Fruit fly (Drosophila melanogaster): ENCODE results near the gene ND-18.
A peak's percentile ranks its signal among the peaks of the same experiment; 100 is the strongest.

Gene ND-18

dm6 chrX:19491984-19492584 lies at the start of gene ND-18, which contains the start of gene pcm:
Gene ND-18 (plus strand): TSS chrX:19492421.
Gene pcm (minus strand): TSS chrX:19492011.
- no peak for TF ChIP-seq Abd-B (GFP tag; optimal IDR thresholded peaks at IDR 0.05)
- peak; percentile 6 for TF ChIP-seq psq (GFP tag; optimal IDR thresholded peaks at IDR 0.05)
- no peak for TF ChIP-seq Dfd (GFP tag; optimal IDR thresholded peaks at IDR 0.05)
- TF ChIP-seq usp (GFP tag; optimal IDR thresholded peaks at IDR 0.05): no peak
- peak; percentile 23 for TF ChIP-seq Myc (optimal IDR thresholded peaks at IDR 0.05)

- TF ChIP-seq dl (GFP tag; optimal IDR thresholded peaks at IDR 0.05; ENCODE audit: insufficient read depth in 1 of 2, partially characterized antibody in 2 of 2) (no peak), dmrt93B (GFP tag; optimal IDR thresholded peaks at IDR 0.05) (no peak), Mio (GFP tag; optimal IDR thresholded peaks at IDR 0.05) (no peak), tai (GFP tag; optimal IDR thresholded peaks at IDR 0.05) (no peak), Dfd (GFP tag; optimal IDR thresholded peaks at IDR 0.05) (no peak), Vsx2 (GFP tag; optimal IDR thresholded peaks at IDR 0.05; ENCODE audit: partially characterized antibody) (no peak), Hnf4 (GFP tag; optimal IDR thresholded peaks at IDR 0.05) (no peak), sage (GFP tag; optimal IDR thresholded peaks at IDR 0.05) (no peak), CG32264 (GFP tag; optimal IDR thresholded peaks at IDR 0.05) (no peak), GATAd (GFP tag; optimal IDR thresholded peaks at IDR 0.05) (no peak), foxo (GFP tag; optimal IDR thresholded peaks at IDR 0.05) (no peak), sv (GFP tag; optimal IDR thresholded peaks at IDR 0.05) (no peak), jim (GFP tag; optimal IDR thresholded peaks at IDR 0.05) (no peak), fru (GFP tag; optimal IDR thresholded peaks at IDR 0.05) (no peak), Rel (GFP tag; optimal IDR thresholded peaks at IDR 0.05) (no peak), Rel (tag; optimal IDR thresholded peaks at IDR 0.05) (no peak), Hr83 (GFP tag; optimal IDR thresholded peaks at IDR 0.05; ENCODE audit: poor library complexity, severe bottlenecking) (no peak), Myc (optimal IDR thresholded peaks at IDR 0.05) (no peak), woc (GFP tag; optimal IDR thresholded peaks at IDR 0.05) (no peak), pan (optimal IDR thresholded peaks at IDR 0.05) (no peak), N (GFP tag; optimal IDR thresholded peaks at IDR 0.05) (no peak)
These were observed 43.9 kb upstream of the ND-18 start for dm6 chrX:19448297-19448696.

- no peak for TF ChIP-seq jim (GFP tag; optimal IDR thresholded peaks at IDR 0.05)
- TF ChIP-seq foxo (GFP tag; optimal IDR thresholded peaks at IDR 0.05): peak in 1 of 2 experiments; percentile 12
- TF ChIP-seq HLH106 (tag; optimal IDR thresholded peaks at IDR 0.05): peak; percentile 1
- no peak for TF ChIP-seq Rel (GFP tag; optimal IDR thresholded peaks at IDR 0.05)
- no peak for TF ChIP-seq Rel (tag; optimal IDR thresholded peaks at IDR 0.05)
These were observed 39.1 kb upstream of the ND-18 start for dm6 chrX:19453138-19453537.

dm6 chrX:19461630-19462029 lies 30.6 kb upstream of the ND-18 start:
- TF ChIP-seq lola (GFP tag; optimal IDR thresholded peaks at IDR 0.05): no peak
- no peak for TF ChIP-seq dl (GFP tag; optimal IDR thresholded peaks at IDR 0.05; ENCODE audit: insufficient read depth in 1 of 2, partially characterized antibody in 2 of 2)
- no peak for TF ChIP-seq GATAd (GFP tag; optimal IDR thresholded peaks at IDR 0.05)

dm6 chrX:19474763-19475162 lies 17.5 kb upstream of the ND-18 start, which contains the start of gene narya:
Gene narya (plus strand): TSS chrX:19475063.
- TF ChIP-seq sv (GFP tag; optimal IDR thresholded peaks at IDR 0.05): no peak
- no peak for TF ChIP-seq tai (GFP tag; optimal IDR thresholded peaks at IDR 0.05)
- TF ChIP-seq brk (GFP tag; optimal IDR thresholded peaks at IDR 0.05): no peak
- no peak for TF ChIP-seq usp (GFP tag; optimal IDR thresholded peaks at IDR 0.05)
- TF ChIP-seq Vsx2 (GFP tag; optimal IDR thresholded peaks at IDR 0.05; ENCODE audit: partially characterized antibody): no peak

- TF ChIP-seq Dfd (GFP tag; optimal IDR thresholded peaks at IDR 0.05): no peak
- no peak for TF ChIP-seq sage (GFP tag; optimal IDR thresholded peaks at IDR 0.05)
- TF ChIP-seq woc (GFP tag; optimal IDR thresholded peaks at IDR 0.05): no peak
- TF ChIP-seq Abd-B (GFP tag; optimal IDR thresholded peaks at IDR 0.05): no peak
- TF ChIP-seq Dif (GFP tag; optimal IDR thresholded peaks at IDR 0.05; ENCODE audit: partially characterized antibody): no peak
- no peak for TF ChIP-seq lola (GFP tag; optimal IDR thresholded peaks at IDR 0.05)
These were observed 13.1 kb upstream of the ND-18 start, which contains the start of gene CG32533 for dm6 chrX:19479134-19479533. Gene CG32533 (minus strand): TSS chrX:19479411.
